Worm (Caenorhabditis elegans) whole organism, L1 larva: ENCODE measurements around the gene srg-45.

Experiments used
- alr-1 ChIP-seq: fragments of 200-800 bp; sonication (Bioruptor generic); optimal IDR thresholded peaks from 2 replicates; lab custom pipeline; 2018; ENCODE audit warnings: borderline replicate concordance, mild to moderate bottlenecking, missing genetic modification characterization, missing compliant biosample characterization
- aly-2 ChIP-seq: fragments of 150-350 bp; optimal IDR thresholded peaks from 2 replicates; lab custom pipeline; 2014; ENCODE audit warnings: missing biosample characterization, missing genetic modification characterization
- ces-1 ChIP-seq: fragments of 150-350 bp; optimal IDR thresholded peaks from 2 replicates; lab custom pipeline; 2014; ENCODE audit warnings: missing biosample characterization, missing genetic modification reagents, missing genetic modification characterization
- hlh-17 ChIP-seq: fragments of 200-800 bp; sonication (Bioruptor generic); optimal IDR thresholded peaks from 2 replicates; lab custom pipeline; 2018; ENCODE audit warnings: missing genetic modification characterization, mild to moderate bottlenecking, missing compliant biosample characterization, moderate library complexity, borderline replicate concordance
- jun-1 ChIP-seq: fragments of 150-350 bp; optimal IDR thresholded peaks from 2 replicates; lab custom pipeline; 2014; ENCODE audit warnings: missing biosample characterization, missing genetic modification reagents, missing genetic modification characterization
- lin-15B ChIP-seq: fragments of 150-350 bp; sonication (generic microtip); optimal IDR thresholded peaks from 3 replicates; lab custom pipeline; 2014; ENCODE audit warnings: missing biosample characterization, missing genetic modification characterization
- lin-35 ChIP-seq, 2 experiments: fragments of 150-350 bp; optimal IDR thresholded peaks; 2 replicates each; lab custom pipeline; 2014; ENCODE audit warnings: missing biosample characterization in 2 of 2, missing genetic modification characterization in 2 of 2, missing genetic modification reagents in 2 of 2
- nhr-237 ChIP-seq: fragments of 150-350 bp; optimal IDR thresholded peaks from 2 replicates; lab custom pipeline; 2014; ENCODE audit warnings: missing biosample characterization, missing genetic modification characterization
- tbx-2 ChIP-seq: sonication (generic microtip); optimal IDR thresholded peaks from 2 replicates; lab custom pipeline; 2016; ENCODE audit warnings: missing genetic modification characterization, missing compliant biosample characterization

DNA sequence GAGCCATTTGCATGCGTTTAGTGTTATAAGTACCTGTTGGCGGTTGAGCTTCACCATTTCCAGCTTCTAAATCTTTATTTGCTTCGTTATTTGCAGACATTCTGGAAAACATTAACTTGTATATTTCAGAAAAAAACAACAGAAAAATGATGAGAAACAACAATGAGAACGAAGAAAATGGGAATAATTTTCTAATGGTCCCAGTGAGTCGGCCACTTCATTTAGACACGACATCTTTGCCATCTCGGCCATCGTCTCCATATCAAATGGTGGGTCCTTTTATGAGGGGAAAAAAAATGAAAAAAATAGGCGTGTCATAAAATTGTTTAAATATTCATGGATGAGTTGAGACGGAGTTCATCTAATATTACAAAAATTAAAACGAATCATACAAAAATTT, 38.5 kb downstream of the srg-45 start, which contains the start of gene snb-2:
- TF ChIP-seq ces-1 (GFP tag; lab: Kevin White, UChicago), result no peak
- TF ChIP-seq lin-15B (tag; lab: Kevin White, UChicago), result no peak
- no peak for TF ChIP-seq aly-2 (tag; lab: Kevin White, UChicago)
- no peak for TF ChIP-seq nhr-237 (tag; lab: Kevin White, UChicago)
- no peak for TF ChIP-seq tbx-2 (tag; lab: Kevin White, UChicago)
- TF ChIP-seq lin-35 (GFP tag; optimal IDR thresholded peaks at IDR 0.05; lab: Kevin White, UChicago), result no peak
- no peak for TF ChIP-seq jun-1 (tag; lab: Kevin White, UChicago)
- no peak for TF ChIP-seq alr-1 (tag; lab: Kevin White, UChicago)
- TF ChIP-seq hlh-17, result no peak
